Fruit fly (Drosophila melanogaster) whole organism, embryonic: Measurements from ENCODE around the gene CG7715.

Source experiments
- Adf1 ChIP-seq: fragments of 200-800 bp; sonication (Bioruptor generic); IDR thresholded peaks from 2 replicates; pipeline ENCODE4 v1.3.6; 2022; ENCODE audit warnings: missing biosample characterization, missing genetic modification characterization
- CG10431 ChIP-seq: fragments of 200-800 bp; sonication (Bioruptor generic); optimal IDR thresholded peaks from 3 replicates; lab custom pipeline; 2018; ENCODE audit warnings: missing biosample characterization, mild to moderate bottlenecking, missing genetic modification characterization
- CG10543 ChIP-seq: fragments of 200-800 bp; sonication (Bioruptor generic); optimal IDR thresholded peaks from 3 replicates; lab custom pipeline; 2017; ENCODE audit warnings: missing biosample characterization, mild to moderate bottlenecking, missing genetic modification characterization, moderate library complexity
- CG10979 ChIP-seq: fragments of 200-800 bp; sonication (Bioruptor generic); optimal IDR thresholded peaks from 2 replicates; lab custom pipeline; 2018; ENCODE audit warnings: missing biosample characterization, mild to moderate bottlenecking, missing genetic modification characterization, moderate library complexity
- CG11695 ChIP-seq: fragments of 200-800 bp; sonication (Bioruptor generic); IDR thresholded peaks from 3 replicates; pipeline ENCODE4 v1.3.6; 2022; ENCODE audit warnings: missing biosample characterization, missing genetic modification characterization
- CG1233 ChIP-seq: fragments of 200-800 bp; sonication (Bioruptor generic); optimal IDR thresholded peaks from 4 replicates; lab custom pipeline; 2018; ENCODE audit warnings: missing biosample characterization, mild to moderate bottlenecking, missing genetic modification characterization
- CG12769 ChIP-seq: fragments of 200-800 bp; sonication (Bioruptor generic); optimal IDR thresholded peaks from 2 replicates; lab custom pipeline; 2019; ENCODE audit warnings: missing biosample characterization, mild to moderate bottlenecking, missing genetic modification characterization, moderate library complexity
- CG15011 ChIP-seq: fragments of 200-800 bp; sonication (Bioruptor generic); optimal IDR thresholded peaks from 3 replicates; lab custom pipeline; 2018; ENCODE audit warnings: missing biosample characterization, mild to moderate bottlenecking, missing genetic modification characterization
- CG15269 ChIP-seq: fragments of 200-800 bp; sonication (Bioruptor generic); optimal IDR thresholded peaks from 2 replicates; lab custom pipeline; 2018; ENCODE audit warnings: missing biosample characterization, mild to moderate bottlenecking, missing genetic modification characterization, moderate library complexity
- CG1603 ChIP-seq: fragments of 200-800 bp; sonication (Bioruptor generic); optimal IDR thresholded peaks from 2 replicates; lab custom pipeline; 2019; ENCODE audit warnings: missing biosample characterization, mild to moderate bottlenecking, missing genetic modification characterization, moderate library complexity
- CG17359 ChIP-seq: fragments of 200-800 bp; sonication (Bioruptor generic); optimal IDR thresholded peaks from 3 replicates; lab custom pipeline; 2018; ENCODE audit warnings: missing biosample characterization, mild to moderate bottlenecking, missing genetic modification characterization, moderate library complexity
- CG18599 ChIP-seq: fragments of 200-800 bp; sonication (Bioruptor generic); optimal IDR thresholded peaks from 3 replicates; lab custom pipeline; 2017; ENCODE audit warnings: missing biosample characterization, missing genetic modification characterization, mild to moderate bottlenecking, moderate library complexity, missing genetic modification reagents
- CG18619 ChIP-seq: fragments of 200-800 bp; sonication (Bioruptor generic); optimal IDR thresholded peaks from 3 replicates; lab custom pipeline; 2017; ENCODE audit warnings: missing biosample characterization, mild to moderate bottlenecking, missing genetic modification characterization
- CG3163 ChIP-seq: fragments of 200-800 bp; sonication (Bioruptor generic); optimal IDR thresholded peaks from 3 replicates; lab custom pipeline; 2016; ENCODE audit warnings: missing biosample characterization, missing genetic modification characterization
- CG6813 ChIP-seq: fragments of 200-800 bp; sonication (Bioruptor generic); optimal IDR thresholded peaks from 2 replicates; lab custom pipeline; 2017; ENCODE audit warnings: missing biosample characterization, missing genetic modification characterization, mild to moderate bottlenecking, moderate library complexity, missing genetic modification reagents
- CG6854 ChIP-seq: fragments of 200-800 bp; sonication (Bioruptor generic); optimal IDR thresholded peaks from 3 replicates; lab custom pipeline; 2017; ENCODE audit warnings: missing biosample characterization, mild to moderate bottlenecking, missing genetic modification characterization
- CG7987 ChIP-seq: fragments of 200-800 bp; sonication (Bioruptor generic); optimal IDR thresholded peaks from 2 replicates; lab custom pipeline; 2018; ENCODE audit warnings: missing biosample characterization, mild to moderate bottlenecking, missing genetic modification characterization, moderate library complexity
- CG8290 ChIP-seq, 3 experiments: fragments of 200-800 bp; sonication (Bioruptor generic); optimal IDR thresholded peaks; 2 replicates each; lab custom pipeline; 2016 to 2019; ENCODE audit warnings: missing biosample characterization in 3 of 3, missing genetic modification characterization in 3 of 3, mild to moderate bottlenecking in 2 of 3, moderate library complexity in 1 of 3
- CG9609 ChIP-seq: fragments of 200-800 bp; sonication (Bioruptor generic); optimal IDR thresholded peaks from 3 replicates; lab custom pipeline; 2016; ENCODE audit warnings: missing biosample characterization, missing genetic modification characterization
- CG9727 ChIP-seq: fragments of 200-800 bp; sonication (Bioruptor generic); optimal IDR thresholded peaks from 3 replicates; lab custom pipeline; 2017; ENCODE audit warnings: missing biosample characterization, mild to moderate bottlenecking, missing genetic modification characterization
- Dref ChIP-seq: fragments of 200-800 bp; sonication (Bioruptor generic); IDR thresholded peaks from 2 replicates; pipeline ENCODE4 v1.3.6; 2022; ENCODE audit warnings: missing biosample characterization, missing genetic modification characterization
- Drgx ChIP-seq: fragments of 200-800 bp; sonication (Bioruptor generic); IDR thresholded peaks from 2 replicates; pipeline ENCODE4 v1.3.6; 2022; ENCODE audit warnings: missing biosample characterization, missing genetic modification characterization
- Hr78 ChIP-seq, 2 experiments: fragments of 200-800 bp in 1 of 2; fragments of >200 bp in 1 of 2; sonication (Bioruptor generic) in 1 of 2; optimal IDR thresholded peaks; 2 replicates each; lab custom pipeline; 2017 to 2019; ENCODE audit warnings: missing biosample characterization in 2 of 2, missing genetic modification characterization in 2 of 2, mild to moderate bottlenecking in 1 of 2, moderate library complexity in 1 of 2
- Jarid2 ChIP-seq: fragments of 200-800 bp; sonication (Bioruptor generic); optimal IDR thresholded peaks from 3 replicates; lab custom pipeline; 2017; ENCODE audit warnings: mild to moderate bottlenecking, missing biosample characterization, missing genetic modification reagents, missing genetic modification characterization
- Med ChIP-seq: fragments of 200-800 bp; sonication (Bioruptor generic); peaks from one replicate; lab custom pipeline; 2016; ENCODE audit warnings: missing biosample characterization, missing genetic modification characterization, mild to moderate bottlenecking, inconsistent platforms, moderate library complexity
- Neu2 ChIP-seq: fragments of 200-800 bp; sonication (Bioruptor generic); optimal IDR thresholded peaks from 3 replicates; lab custom pipeline; 2016; ENCODE audit warnings: missing biosample characterization, missing genetic modification characterization, borderline replicate concordance
- Nf-YB ChIP-seq: fragments of 200-800 bp; sonication (Bioruptor generic); optimal IDR thresholded peaks from 3 replicates; lab custom pipeline; 2019; ENCODE audit warnings: missing biosample characterization, mild to moderate bottlenecking, missing genetic modification characterization, moderate library complexity
- NfI ChIP-seq: fragments of 200-800 bp; sonication (Bioruptor generic); optimal IDR thresholded peaks from 3 replicates; lab custom pipeline; 2018; ENCODE audit warnings: missing biosample characterization, mild to moderate bottlenecking, missing genetic modification characterization, moderate library complexity
- Pdp1 ChIP-seq, 2 experiments: fragments of 200-800 bp; sonication (Bioruptor generic); optimal IDR thresholded peaks; 3 replicates each; lab custom pipeline; 2016; ENCODE audit warnings: missing biosample characterization in 2 of 2, missing genetic modification characterization in 2 of 2, mild to moderate bottlenecking in 1 of 2, moderate library complexity in 1 of 2
- Sry-β ChIP-seq: fragments of 200-800 bp; sonication (Bioruptor generic); optimal IDR thresholded peaks from 2 replicates; lab custom pipeline; 2018; ENCODE audit warnings: missing biosample characterization, mild to moderate bottlenecking, missing genetic modification characterization, moderate library complexity
- Trl ChIP-seq, 3 experiments: fragments of >200 bp in 2 of 3; fragments of 200-800 bp in 1 of 3; sonication (Bioruptor generic) in 1 of 3; optimal IDR thresholded peaks; 2 replicates in 1 of 3; 3 replicates in 2 of 3; lab custom pipeline; 2016 to 2017; ENCODE audit warnings: missing biosample characterization in 1 of 3, missing genetic modification characterization in 1 of 3
- cwo ChIP-seq: fragments of 200-800 bp; sonication (Bioruptor generic); optimal IDR thresholded peaks from 3 replicates; lab custom pipeline; 2017; ENCODE audit warnings: missing biosample characterization, missing genetic modification characterization, mild to moderate bottlenecking, moderate library complexity, missing genetic modification reagents
- fd96Cb ChIP-seq: fragments of 200-800 bp; sonication (Bioruptor generic); optimal IDR thresholded peaks from 2 replicates; lab custom pipeline; 2018; ENCODE audit warnings: missing biosample characterization, mild to moderate bottlenecking, missing genetic modification characterization, moderate library complexity
- fru ChIP-seq: fragments of >200 bp; optimal IDR thresholded peaks from 2 replicates; lab custom pipeline; 2017
- kah ChIP-seq: fragments of 200-800 bp; sonication (Bioruptor generic); optimal IDR thresholded peaks from 2 replicates; lab custom pipeline; 2018; ENCODE audit warnings: missing biosample characterization, mild to moderate bottlenecking, missing genetic modification characterization
- lab ChIP-seq: fragments of 200-800 bp; sonication (Bioruptor generic); optimal IDR thresholded peaks from 3 replicates; lab custom pipeline; 2017; ENCODE audit warnings: missing biosample characterization, missing genetic modification characterization, mild to moderate bottlenecking, moderate library complexity, missing genetic modification reagents
- org-1 ChIP-seq: fragments of 200-800 bp; sonication (Bioruptor generic); optimal IDR thresholded peaks from 2 replicates; lab custom pipeline; 2017; ENCODE audit warnings: missing biosample characterization, missing genetic modification characterization
- otp ChIP-seq: fragments of 200-800 bp; sonication (Bioruptor generic); IDR thresholded peaks from 3 replicates; pipeline ENCODE4, ENCODE4 v1.3.6; 2022; ENCODE audit warnings: missing biosample characterization, missing genetic modification characterization
- pnt ChIP-seq: fragments of 200-800 bp; sonication (Bioruptor generic); optimal IDR thresholded peaks from 3 replicates; lab custom pipeline; 2016; ENCODE audit warnings: missing biosample characterization, missing genetic modification characterization
- rib ChIP-seq: fragments of 200-800 bp; sonication (Bioruptor generic); IDR thresholded peaks from 2 replicates; pipeline ENCODE4 v1.3.6; 2022; ENCODE audit warnings: missing biosample characterization, missing genetic modification characterization
- sens-2 ChIP-seq: fragments of 200-800 bp; sonication (Bioruptor generic); IDR thresholded peaks from 2 replicates; pipeline ENCODE4 v1.3.6; 2022; ENCODE audit warnings: missing biosample characterization, missing genetic modification characterization
- slbo ChIP-seq: fragments of 200-800 bp; sonication (Bioruptor generic); IDR thresholded peaks from 2 replicates; pipeline ENCODE4 v1.3.6; 2022; ENCODE audit warnings: missing biosample characterization, missing genetic modification characterization
- so ChIP-seq: fragments of 200-800 bp; sonication (Bioruptor generic); IDR thresholded peaks from 3 replicates; pipeline ENCODE4 v1.3.6; 2022; ENCODE audit warnings: missing biosample characterization, missing genetic modification characterization
- tap ChIP-seq: fragments of 200-800 bp; optimal IDR thresholded peaks from 3 replicates; lab custom pipeline; 2019; ENCODE audit warnings: missing biosample characterization, mild to moderate bottlenecking, missing genetic modification characterization, moderate library complexity
- unpg ChIP-seq: fragments of 200-800 bp; sonication (Bioruptor generic); optimal IDR thresholded peaks from 3 replicates; lab custom pipeline; 2018; ENCODE audit warnings: missing biosample characterization, mild to moderate bottlenecking, missing genetic modification characterization, moderate library complexity

CG7715 gene

dm6 chr3R:18739978-18740954, 12.0 kb upstream of the CG7715 start (continued):
- TF ChIP-seq Jarid2 (GFP tag; lab: Kevin White, UChicago) (peak; percentile 93), CG6854 (GFP tag; lab: Kevin White, UChicago) (peak; percentile 25), CG9727 (GFP tag; lab: Kevin White, UChicago) (peak; percentile 23), rib (peak; percentile 43; the same call in 1 of the 2 replicates), CG10543 (peak; percentile 70), CG17359 (peak; percentile 8), lab (GFP tag; lab: Kevin White, UChicago) (peak; percentile 45), Sry-β (GFP tag; lab: Kevin White, UChicago) (peak; percentile 98), fru (lab: Kevin White, UChicago) (no peak), CG18619 (no peak), Pdp1 (GFP tag; optimal IDR thresholded peaks at IDR 0.05; lab: Kevin White, UChicago) (no peak), CG1233 (peak; percentile 8), Drgx (GFP tag; lab: Robert Waterston, UW) (no peak), tap (tag; lab: Kevin White, UChicago) (peak; percentile 9), CG6813 (no peak), sens-2 (GFP tag; lab: Robert Waterston, UW) (no peak), CG18599 (peak; percentile 9), CG3163 (peak; percentile 85), CG8290 (GFP tag; optimal IDR thresholded peaks at IDR 0.05; lab: Kevin White, UChicago) (no peak), CG8290 (tag; optimal IDR thresholded peaks at IDR 0.05; lab: Kevin White, UChicago) (peak in 1 of 2 experiments; percentile 71), kah (GFP tag; lab: Kevin White, UChicago) (peak; percentile 87), Adf1 (peak; percentile 21; the same call in 1 of the 2 replicates), CG7987 (GFP tag; lab: Kevin White, UChicago) (peak; percentile 35), Hr78 (GFP tag; optimal IDR thresholded peaks at IDR 0.05; lab: Kevin White, UChicago) (no peak), CG1603 (tag; lab: Kevin White, UChicago) (peak; percentile 33), Dref (GFP tag; lab: Robert Waterston, UW) (0 out of 2 replicates have a peak, but pooled peaks have one; percentile 27), fd96Cb (tag; lab: Kevin White, UChicago) (no peak), CG15011 (GFP tag; lab: Kevin White, UChicago) (peak; percentile 28), cwo (peak; percentile 91), pnt (GFP tag; lab: Kevin White, UChicago) (no peak), NfI (GFP tag; lab: Kevin White, UChicago) (no peak), CG15269 (tag; lab: Kevin White, UChicago) (peak; percentile 33), Nf-YB (GFP tag; lab: Kevin White, UChicago) (peak; percentile 52), Med (peak; percentile 83), CG9609 (GFP tag; lab: Kevin White, UChicago) (no peak), Trl (optimal IDR thresholded peaks at IDR 0.05; lab: Kevin White, UChicago) (peak; percentile 88 to 98), Trl (GFP tag; optimal IDR thresholded peaks at IDR 0.05; lab: Kevin White, UChicago) (no peak), unpg (GFP tag; lab: Kevin White, UChicago) (no peak), CG12769 (tag; lab: Kevin White, UChicago) (peak; percentile 31), CG11695 (GFP tag; lab: Robert Waterston, UW) (no peak), org-1 (GFP tag; lab: Kevin White, UChicago) (peak; percentile 5), Neu2 (GFP tag; lab: Kevin White, UChicago) (no peak), CG10431 (GFP tag; lab: Kevin White, UChicago) (no peak), CG10979 (tag; lab: Kevin White, UChicago) (peak; percentile 50), so (GFP tag; lab: Robert Waterston, UW) (0 out of 3 replicates have a peak, but pooled peaks have one; percentile 37), slbo (0 out of 2 replicates have a peak, but pooled peaks have one; percentile 15), otp (GFP tag; lab: Robert Waterston, UW) (peak; percentile 62; the same call in 1 of the 3 replicates)
